Worm (Caenorhabditis elegans) whole organism, L2 larva: Measurements from ENCODE around the gene math-39.

ENCODE experiments used
- F13H6.1 ChIP-seq: sonication (generic microtip); optimal IDR thresholded peaks from 2 replicates; lab custom pipeline; 2016; ENCODE audit warnings: missing genetic modification characterization, missing compliant biosample characterization
- R02D3.7 ChIP-seq: fragments of 150-350 bp; optimal IDR thresholded peaks from 2 replicates; lab custom pipeline; 2014; ENCODE audit warnings: missing biosample characterization, missing genetic modification characterization
- Y55F3AM.14 ChIP-seq: fragments of 200-800 bp; sonication (Bioruptor generic); optimal IDR thresholded peaks from 2 replicates; lab custom pipeline; 2018; ENCODE audit warnings: mild to moderate bottlenecking, missing genetic modification characterization, missing compliant biosample characterization
- ZK546.5 ChIP-seq: sonication (generic microtip); optimal IDR thresholded peaks from 2 replicates; lab custom pipeline; 2017; ENCODE audit warnings: missing biosample characterization, missing genetic modification characterization
- ama-1 ChIP-seq: fragments of 150-350 bp; optimal IDR thresholded peaks from 2 replicates; lab custom pipeline; 2018; ENCODE audit warnings: inconsistent platforms
- blmp-1 ChIP-seq: sonication (generic microtip); optimal IDR thresholded peaks from 2 replicates; lab custom pipeline; 2017; ENCODE audit warnings: missing genetic modification characterization, mild to moderate bottlenecking, missing compliant biosample characterization, antibody characterized with exemption, moderate library complexity; ENCODE audit not compliant: insufficient read depth
- ceh-82 ChIP-seq: fragments of 150-350 bp; optimal IDR thresholded peaks from 2 replicates; lab custom pipeline; 2014; ENCODE audit warnings: missing biosample characterization, missing genetic modification characterization
- crh-2 ChIP-seq: sonication (generic microtip); optimal IDR thresholded peaks from 2 replicates; lab custom pipeline; 2017; ENCODE audit warnings: missing biosample characterization, missing genetic modification characterization
- dmd-4 ChIP-seq: sonication (generic microtip); optimal IDR thresholded peaks from 2 replicates; lab custom pipeline; 2017; ENCODE audit warnings: missing biosample characterization, missing genetic modification characterization
- egl-27 ChIP-seq: sonication (generic microtip); optimal IDR thresholded peaks from 3 replicates; lab custom pipeline; 2017; ENCODE audit warnings: missing biosample characterization, missing genetic modification reagents, missing genetic modification characterization
- elt-1 ChIP-seq: fragments of 150-350 bp; optimal IDR thresholded peaks from 2 replicates; lab custom pipeline; 2014; ENCODE audit warnings: missing biosample characterization, missing genetic modification characterization
- elt-3 ChIP-seq: sonication (generic microtip); optimal IDR thresholded peaks from 2 replicates; lab custom pipeline; 2017; ENCODE audit warnings: missing biosample characterization, missing genetic modification characterization
- fos-1 ChIP-seq: fragments of 150-350 bp; optimal IDR thresholded peaks from 2 replicates; lab custom pipeline; 2014; ENCODE audit warnings: missing biosample characterization, missing genetic modification characterization
- gmeb-1 ChIP-seq: fragments of 150-350 bp; optimal IDR thresholded peaks from 2 replicates; lab custom pipeline; 2014; ENCODE audit warnings: missing biosample characterization, missing genetic modification characterization
- lin-11 ChIP-seq: fragments of 150-350 bp; sonication (generic microtip); optimal IDR thresholded peaks from 2 replicates; lab custom pipeline; 2014; ENCODE audit warnings: missing biosample characterization, missing genetic modification characterization, inconsistent platforms, mixed read lengths
- lin-13 ChIP-seq: fragments of 150-350 bp; optimal IDR thresholded peaks from 2 replicates; lab custom pipeline; 2014; ENCODE audit warnings: missing biosample characterization, missing genetic modification reagents, missing genetic modification characterization
- lin-39 ChIP-seq: fragments of 150-350 bp; optimal IDR thresholded peaks from 2 replicates; lab custom pipeline; 2014; ENCODE audit warnings: missing biosample characterization, missing genetic modification reagents, missing genetic modification characterization
- lsy-2 ChIP-seq, 2 experiments: fragments of 150-350 bp in 1 of 2; sonication (generic microtip) in 1 of 2; optimal IDR thresholded peaks; 2 replicates each; lab custom pipeline; 2014 to 2017; ENCODE audit warnings: missing biosample characterization in 2 of 2, missing genetic modification characterization in 2 of 2
- mab-5 ChIP-seq: fragments of 150-350 bp; optimal IDR thresholded peaks from 2 replicates; lab custom pipeline; 2014; ENCODE audit warnings: missing biosample characterization, missing genetic modification characterization
- mdl-1 ChIP-seq, 2 experiments: fragments of 150-350 bp in 1 of 2; sonication (generic microtip) in 1 of 2; optimal IDR thresholded peaks; 2 replicates each; lab custom pipeline; 2017; ENCODE audit warnings: missing biosample characterization in 2 of 2, missing genetic modification characterization in 2 of 2
- nhr-12 ChIP-seq: fragments of 150-350 bp; optimal IDR thresholded peaks from 2 replicates; lab custom pipeline; 2014; ENCODE audit warnings: missing biosample characterization, missing genetic modification characterization
- nhr-129 ChIP-seq: fragments of 150-350 bp; optimal IDR thresholded peaks from 2 replicates; lab custom pipeline; 2014; ENCODE audit warnings: missing biosample characterization, missing genetic modification characterization
- nhr-21 ChIP-seq: fragments of 150-350 bp; optimal IDR thresholded peaks from 2 replicates; lab custom pipeline; 2014; ENCODE audit warnings: missing biosample characterization, missing genetic modification characterization
- nhr-25 ChIP-seq: fragments of 150-350 bp; sonication (generic microtip); optimal IDR thresholded peaks from 3 replicates; lab custom pipeline; 2014; ENCODE audit warnings: missing biosample characterization, missing genetic modification characterization
- nhr-77 ChIP-seq: fragments of 150-350 bp; optimal IDR thresholded peaks from 2 replicates; lab custom pipeline; 2014; ENCODE audit warnings: missing biosample characterization, missing genetic modification characterization
- peb-1 ChIP-seq: fragments of 150-350 bp; optimal IDR thresholded peaks from 2 replicates; lab custom pipeline; 2014; ENCODE audit warnings: missing biosample characterization, missing genetic modification characterization
- sem-4 ChIP-seq: fragments of 150-350 bp; optimal IDR thresholded peaks from 2 replicates; lab custom pipeline; 2014; ENCODE audit warnings: missing biosample characterization, missing genetic modification reagents, missing genetic modification characterization
- skn-1 ChIP-seq: sonication (generic microtip); optimal IDR thresholded peaks from 2 replicates; lab custom pipeline; 2017; ENCODE audit warnings: missing biosample characterization, missing genetic modification characterization
- sma-3 ChIP-seq: sonication (generic microtip); optimal IDR thresholded peaks from 2 replicates; lab custom pipeline; 2016; ENCODE audit warnings: missing genetic modification reagents, missing genetic modification characterization, missing compliant biosample characterization
- sma-9 ChIP-seq, 2 experiments: fragments of 150-350 bp in 1 of 2; sonication (generic microtip) in 1 of 2; optimal IDR thresholded peaks; 2 replicates each; lab custom pipeline; 2014 to 2016; ENCODE audit warnings: missing genetic modification characterization in 2 of 2, mild to moderate bottlenecking in 1 of 2, missing biosample characterization in 1 of 2, missing compliant biosample characterization in 1 of 2, missing genetic modification reagents in 1 of 2, moderate library complexity in 1 of 2
- snpc-4 ChIP-seq: fragments of 150-350 bp; optimal IDR thresholded peaks from 2 replicates; lab custom pipeline; 2014; ENCODE audit warnings: missing biosample characterization, missing genetic modification characterization
- unc-39 ChIP-seq: fragments of 150-350 bp; optimal IDR thresholded peaks from 2 replicates; lab custom pipeline; 2014; ENCODE audit warnings: missing biosample characterization, missing genetic modification characterization
- unc-55 ChIP-seq: fragments of 150-350 bp; sonication (generic microtip); optimal IDR thresholded peaks from 3 replicates; lab custom pipeline; 2014; ENCODE audit warnings: missing biosample characterization, missing genetic modification reagents, missing genetic modification characterization
- zag-1 ChIP-seq: fragments of 150-350 bp; optimal IDR thresholded peaks from 2 replicates; lab custom pipeline; 2014; ENCODE audit warnings: missing biosample characterization, missing genetic modification characterization

Gene math-39

DNA sequence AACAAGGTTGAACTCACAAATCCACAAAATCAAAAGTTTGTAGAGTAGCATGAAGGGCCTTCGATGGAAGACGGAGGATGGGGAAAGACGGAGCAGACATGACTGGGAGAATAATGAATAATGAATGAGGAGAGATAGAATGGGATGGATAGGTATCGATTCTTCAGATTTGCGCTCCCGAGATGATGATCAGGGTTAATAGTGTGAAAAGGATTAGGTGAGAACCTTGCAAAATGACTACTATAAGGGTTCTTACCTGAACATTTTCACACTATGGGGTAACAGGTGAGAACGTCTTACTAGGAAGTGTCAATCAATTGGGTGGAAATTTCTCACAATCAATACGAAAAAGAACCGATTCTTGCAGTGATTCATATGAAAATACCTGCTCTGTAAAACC lies 18.2 kb downstream of the math-39 start, which contains the start of gene fbxb-96:
fbxb-96 (minus strand) TSS at position 101 of the 400 bp plus-strand sequence.
- TF ChIP-seq mab-5, result no peak
- no peak for TF ChIP-seq elt-3 (tag; lab: Kevin White, UChicago)
- no peak for TF ChIP-seq ama-1
- no peak for TF ChIP-seq mdl-1 (tag; optimal IDR thresholded peaks at IDR 0.05; lab: Kevin White, UChicago)
- no peak for TF ChIP-seq ZK546.5 (tag; lab: Kevin White, UChicago)
- TF ChIP-seq unc-55 (GFP tag; lab: Kevin White, UChicago), result no peak
- no peak for TF ChIP-seq ceh-82 (tag; lab: Kevin White, UChicago)
- no peak for TF ChIP-seq snpc-4 (tag; lab: Kevin White, UChicago)
- no peak for TF ChIP-seq R02D3.7 (tag; lab: Kevin White, UChicago)
- TF ChIP-seq sem-4, result no peak
- no peak for TF ChIP-seq lsy-2 (tag; optimal IDR thresholded peaks at IDR 0.05; lab: Kevin White, UChicago)
- no peak for TF ChIP-seq Y55F3AM.14 (GFP tag; lab: Kevin White, UChicago)
- no peak for TF ChIP-seq elt-1 (tag; lab: Kevin White, UChicago)
- TF ChIP-seq F13H6.1 (tag; lab: Kevin White, UChicago), result no peak
- TF ChIP-seq crh-2 (tag; lab: Kevin White, UChicago), result no peak
- TF ChIP-seq skn-1 (tag; lab: Kevin White, UChicago), result no peak
- no peak for TF ChIP-seq blmp-1 (tag; lab: Kevin White, UChicago)

- TF ChIP-seq sma-9 (GFP tag; optimal IDR thresholded peaks at IDR 0.05; lab: Kevin White, UChicago) (no peak), sma-9 (tag; optimal IDR thresholded peaks at IDR 0.05; lab: Kevin White, UChicago) (no peak), F13H6.1 (tag; lab: Kevin White, UChicago) (no peak), elt-3 (tag; lab: Kevin White, UChicago) (no peak), mdl-1 (tag; optimal IDR thresholded peaks at IDR 0.05; lab: Kevin White, UChicago) (no peak), gmeb-1 (no peak), elt-1 (tag; lab: Kevin White, UChicago) (no peak), peb-1 (tag; lab: Kevin White, UChicago) (no peak), lin-13 (GFP tag; lab: Kevin White, UChicago) (no peak), nhr-77 (tag; lab: Kevin White, UChicago) (no peak)
- TF ChIP-seq, all 48 proteins: peak for 0
These were observed 18.7 kb downstream of the math-39 start, which contains the start of gene C52E2.3 for ce11 chrII:1850840-1851294. TSS of gene C52E2.3 (plus strand) at chrII:1851244.

ce11 chrII:1851716-1852115 lies 19.6 kb downstream of the math-39 start:
- TF ChIP-seq F13H6.1 (tag; lab: Kevin White, UChicago), result peak; percentile 32
- TF ChIP-seq nhr-25 (tag; lab: Kevin White, UChicago), result no peak
- TF ChIP-seq nhr-21 (tag; lab: Kevin White, UChicago), result peak; percentile 22
- no peak for TF ChIP-seq nhr-77 (tag; lab: Kevin White, UChicago)
- peak; percentile 91 for TF ChIP-seq sma-9 (GFP tag; optimal IDR thresholded peaks at IDR 0.05; lab: Kevin White, UChicago)
- TF ChIP-seq sma-9 (tag; optimal IDR thresholded peaks at IDR 0.05; lab: Kevin White, UChicago), result no peak
- peak; percentile 57 for TF ChIP-seq sma-3
- no peak for TF ChIP-seq nhr-129 (tag; lab: Kevin White, UChicago)
- no peak for TF ChIP-seq dmd-4 (tag; lab: Kevin White, UChicago)
- peak; percentile 25 for TF ChIP-seq gmeb-1
- peak; percentile 36 for TF ChIP-seq crh-2 (tag; lab: Kevin White, UChicago)
- TF ChIP-seq unc-39 (tag; lab: Kevin White, UChicago), result no peak
- TF ChIP-seq lin-39 (tag; lab: Kevin White, UChicago), result no peak
- TF ChIP-seq egl-27 (tag; lab: Kevin White, UChicago), result peak; percentile 83
- no peak for TF ChIP-seq elt-1 (tag; lab: Kevin White, UChicago)
- TF ChIP-seq fos-1 (tag; lab: Kevin White, UChicago), result peak; percentile 97
- TF ChIP-seq zag-1, result no peak
- TF ChIP-seq, all 48 proteins: peak for 8

DNA sequence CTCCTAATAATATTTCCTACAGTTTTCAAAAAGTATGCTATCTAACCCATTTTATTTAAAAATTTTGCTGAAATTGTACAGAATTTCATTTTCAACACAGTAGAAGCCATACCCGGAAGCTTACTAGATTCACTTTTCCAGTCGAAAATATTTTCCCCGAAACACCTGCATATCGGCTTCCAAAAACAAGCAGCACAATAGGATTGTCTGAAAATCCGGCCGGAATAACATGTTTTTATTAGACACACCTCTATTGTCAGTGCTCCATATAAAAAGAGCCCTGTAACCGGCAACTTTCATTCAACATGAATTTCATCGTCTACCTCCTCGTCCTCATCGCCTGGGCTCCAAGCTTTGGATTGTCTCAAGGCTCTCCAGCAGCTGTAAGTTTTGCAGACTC lies 20.4 kb downstream of the math-39 start, which contains the start of gene C52E2.2:
C52E2.2 (plus strand) TSS at position 301 of the 400 bp plus-strand sequence.
- TF ChIP-seq F13H6.1 (tag; lab: Kevin White, UChicago) (no peak), sma-9 (GFP tag; optimal IDR thresholded peaks at IDR 0.05; lab: Kevin White, UChicago) (no peak), sma-9 (tag; optimal IDR thresholded peaks at IDR 0.05; lab: Kevin White, UChicago) (no peak), nhr-12 (no peak), gmeb-1 (no peak), lin-11 (tag; lab: Kevin White, UChicago) (no peak), egl-27 (tag; lab: Kevin White, UChicago) (no peak)
